Worm (Caenorhabditis elegans): ENCODE results near the gene ccch-1.

- no peak for TF ChIP-seq flt-1 (GFP tag; IDR thresholded peaks at IDR 0.05)
- TF ChIP-seq F13C5.2 (tag; optimal IDR thresholded peaks at IDR 0.05), result no peak
- TF ChIP-seq tbx-37 (GFP tag; conservative IDR thresholded peaks at IDR 0.05), result no peak
- no peak for TF ChIP-seq ceh-36 (tag; optimal IDR thresholded peaks at IDR 0.05)
- no peak for TF ChIP-seq ama-1 (optimal IDR thresholded peaks at IDR 0.05)
- no peak for TF ChIP-seq ets-7 (tag; optimal IDR thresholded peaks at IDR 0.05)
- no peak for TF ChIP-seq tra-4 (tag; optimal IDR thresholded peaks at IDR 0.05)
- no peak for TF ChIP-seq sea-1 (GFP tag; conservative IDR thresholded peaks at IDR 0.05)
- no peak for TF ChIP-seq hmg-4 (GFP tag; optimal IDR thresholded peaks at IDR 0.05)
These were observed 26.7 kb upstream of the ccch-1 start for ce11 chrV:11500980-11501379.
